Worm (Caenorhabditis elegans) whole organism, L3 larva: ENCODE data around the gene F46C5.7.

ENCODE experiments used
- R02D3.7 ChIP-seq: fragments of 150-350 bp; optimal IDR thresholded peaks from 2 replicates; lab custom pipeline; 2014; ENCODE audit warnings: missing biosample characterization, missing genetic modification characterization
- ama-1 ChIP-seq: fragments of 150-350 bp; optimal IDR thresholded peaks from 2 replicates; lab custom pipeline; 2018
- ceh-82 ChIP-seq: fragments of 150-350 bp; optimal IDR thresholded peaks from 2 replicates; lab custom pipeline; 2014; ENCODE audit warnings: missing biosample characterization, missing genetic modification characterization
- eor-1 ChIP-seq, 2 experiments: fragments of 150-350 bp; optimal IDR thresholded peaks; 2 replicates each; lab custom pipeline; 2014 to 2018; ENCODE audit warnings: missing biosample characterization in 2 of 2, missing genetic modification characterization in 2 of 2
- lin-39 ChIP-seq: fragments of 150-350 bp; optimal IDR thresholded peaks from 2 replicates; lab custom pipeline; 2018; ENCODE audit warnings: missing biosample characterization, missing genetic modification reagents, missing genetic modification characterization
- mdl-1 ChIP-seq: fragments of 150-350 bp; optimal IDR thresholded peaks from 2 replicates; lab custom pipeline; 2014; ENCODE audit warnings: missing biosample characterization, missing genetic modification characterization
- nhr-11 ChIP-seq: fragments of 150-350 bp; optimal IDR thresholded peaks from 2 replicates; lab custom pipeline; 2014; ENCODE audit warnings: missing biosample characterization, missing genetic modification characterization
- nhr-12 ChIP-seq: fragments of 150-350 bp; optimal IDR thresholded peaks from 2 replicates; lab custom pipeline; 2014; ENCODE audit warnings: missing biosample characterization, missing genetic modification characterization
- nhr-237 ChIP-seq: fragments of 150-350 bp; optimal IDR thresholded peaks from 2 replicates; lab custom pipeline; 2014; ENCODE audit warnings: missing biosample characterization, missing genetic modification characterization
- pqm-1 ChIP-seq: fragments of 150-350 bp; optimal IDR thresholded peaks from 2 replicates; lab custom pipeline; 2017; ENCODE audit warnings: missing biosample characterization, missing genetic modification characterization, inconsistent platforms
- skn-1 ChIP-seq: fragments of 150-350 bp; optimal IDR thresholded peaks from 2 replicates; lab custom pipeline; 2014; ENCODE audit warnings: missing biosample characterization, missing genetic modification characterization
- snpc-4 ChIP-seq: fragments of 150-350 bp; optimal IDR thresholded peaks from 2 replicates; lab custom pipeline; 2014; ENCODE audit warnings: missing biosample characterization, missing genetic modification characterization
- unc-39 ChIP-seq: sonication (generic microtip); optimal IDR thresholded peaks from 4 replicates; lab custom pipeline; 2017; ENCODE audit warnings: missing biosample characterization, missing genetic modification characterization
- ztf-4 ChIP-seq: fragments of 150-350 bp; optimal IDR thresholded peaks from 2 replicates; lab custom pipeline; 2014; ENCODE audit warnings: missing biosample characterization, missing genetic modification characterization

DNA sequence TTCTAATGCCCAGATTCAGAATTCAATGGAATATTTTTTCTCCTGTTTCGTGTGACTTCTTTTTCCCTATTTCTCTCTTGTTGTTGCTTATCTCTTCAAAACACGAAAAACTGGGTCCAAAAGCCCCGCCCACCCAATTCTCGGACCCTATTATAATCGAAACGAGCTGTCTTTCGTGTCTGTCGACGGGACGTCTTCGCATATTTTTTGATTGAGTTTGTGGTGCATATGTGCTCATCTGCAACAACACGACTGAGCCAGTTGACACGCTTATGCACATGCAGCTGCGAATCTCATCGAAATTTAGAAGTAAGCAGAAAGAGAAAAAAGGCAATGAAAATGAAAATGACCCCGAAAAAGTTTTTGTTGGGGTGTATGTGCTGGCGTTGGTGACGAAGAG lies 8.2 kb upstream of the F46C5.7 start:
- TF ChIP-seq ama-1 (lab: Kevin White, UChicago) (no peak), unc-39 (no peak), skn-1 (no peak), lin-39 (tag; lab: Kevin White, UChicago) (no peak), nhr-11 (tag; lab: Kevin White, UChicago) (no peak), snpc-4 (tag; lab: Kevin White, UChicago) (no peak), nhr-12 (tag; lab: Kevin White, UChicago) (no peak), ceh-82 (tag; lab: Kevin White, UChicago) (no peak), nhr-237 (tag; lab: Kevin White, UChicago) (no peak), eor-1 (tag; optimal IDR thresholded peaks at IDR 0.05; lab: Kevin White, UChicago) (no peak), mdl-1 (no peak), pqm-1 (no peak), ztf-4 (tag; lab: Kevin White, UChicago) (no peak), R02D3.7 (no peak)
